Fruit fly (Drosophila melanogaster) S2 (cell line): ENCODE data around the gene CG1635.

Source experiments
- CG8478 ChIP-seq: fragments of >200 bp; optimal IDR thresholded peaks from 2 replicates; lab custom pipeline; 2018
- CTCF ChIP-seq, 2 experiments: fragments of >200 bp; optimal IDR thresholded peaks; 2 replicates each; lab custom pipeline; 2018

- TF ChIP-seq CTCF (optimal IDR thresholded peaks at IDR 0.05; lab: Kevin White, UChicago), result no peak
- TF ChIP-seq CG8478 (lab: Kevin White, UChicago), result no peak
Measured at dm6 chr3R:31606242-31607143, 18.0 kb downstream of the CG1635 start.
